Worm (Caenorhabditis elegans) whole organism, L1 larva: ENCODE data around the gene rha-2.

Experiments used
- lin-13 ChIP-seq: fragments of 150-350 bp; optimal IDR thresholded peaks from 2 replicates; lab custom pipeline; 2014; ENCODE audit warnings: missing biosample characterization, missing genetic modification reagents, missing genetic modification characterization
- lin-14 ChIP-seq: fragments of 200-800 bp; sonication (Bioruptor generic); optimal IDR thresholded peaks from 2 replicates; lab custom pipeline; 2018; ENCODE audit warnings: mild to moderate bottlenecking, missing genetic modification characterization, moderate library complexity, missing compliant biosample characterization
- nhr-11 ChIP-seq: fragments of 150-350 bp; optimal IDR thresholded peaks from 2 replicates; lab custom pipeline; 2014; ENCODE audit warnings: missing biosample characterization, missing genetic modification characterization
- ztf-4 ChIP-seq: fragments of 150-350 bp; optimal IDR thresholded peaks from 2 replicates; lab custom pipeline; 2014; ENCODE audit warnings: missing biosample characterization, missing genetic modification characterization

DNA sequence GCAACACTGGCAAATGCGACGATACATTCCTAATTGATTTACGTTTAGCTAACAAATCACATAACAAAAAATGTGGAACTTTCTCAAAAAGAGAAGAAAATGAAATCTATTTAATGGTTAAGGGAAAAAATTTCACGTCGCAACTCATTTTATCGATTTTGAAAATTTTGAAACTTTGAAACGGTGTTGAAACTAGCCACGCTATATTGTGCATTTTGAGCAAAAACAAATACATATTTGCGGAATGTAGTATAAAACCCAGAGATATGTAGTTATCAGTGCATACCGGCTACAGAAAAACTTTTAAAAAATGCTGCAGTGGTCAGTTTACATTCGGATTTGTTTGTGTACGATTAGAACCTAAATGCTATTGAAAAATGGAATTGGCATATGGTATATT is 20.7 kb downstream of the rha-2 start, which contains the start of gene C06E1.7:
- no peak for TF ChIP-seq lin-14
- TF ChIP-seq ztf-4 (tag; lab: Kevin White, UChicago): no peak
- TF ChIP-seq nhr-11: no peak
- TF ChIP-seq lin-13 (GFP tag; lab: Kevin White, UChicago): no peak
